Fruit fly (Drosophila melanogaster) whole organism, embryonic: ENCODE results near the gene MTF-1.
A peak's percentile ranks its signal among the peaks of the same experiment; 100 is the strongest.

ENCODE experiments used
- Ada2b ChIP-seq: fragments of 200-800 bp; sonication (Bioruptor generic); IDR thresholded peaks from 2 replicates; pipeline ENCODE4 v1.3.6; 2022; ENCODE audit warnings: missing biosample characterization, missing genetic modification characterization
- Antp ChIP-seq: fragments of 200-800 bp; sonication (Bioruptor generic); optimal IDR thresholded peaks from 3 replicates; lab custom pipeline; 2016; ENCODE audit warnings: missing biosample characterization, missing genetic modification characterization
- Atf6 ChIP-seq: fragments of 200-800 bp; sonication (Bioruptor generic); IDR thresholded peaks from 2 replicates; pipeline ENCODE4 v1.3.6; 2022; ENCODE audit warnings: missing biosample characterization, missing genetic modification characterization
- CG10431 ChIP-seq: fragments of 200-800 bp; sonication (Bioruptor generic); optimal IDR thresholded peaks from 3 replicates; lab custom pipeline; 2018; ENCODE audit warnings: missing biosample characterization, mild to moderate bottlenecking, missing genetic modification characterization
- CG11398 ChIP-seq: fragments of 200-800 bp; sonication (Bioruptor generic); optimal IDR thresholded peaks from 2 replicates; lab custom pipeline; 2016; ENCODE audit warnings: missing biosample characterization, missing genetic modification characterization
- CG11696 ChIP-seq: fragments of 200-800 bp; sonication (Bioruptor generic); IDR thresholded peaks from 2 replicates; pipeline ENCODE4 v1.3.6; 2022; ENCODE audit warnings: missing biosample characterization, missing genetic modification characterization
- CG12659 ChIP-seq: fragments of 200-800 bp; sonication (Bioruptor generic); optimal IDR thresholded peaks from 3 replicates; lab custom pipeline; 2017; ENCODE audit warnings: mild to moderate bottlenecking, missing biosample characterization, missing genetic modification reagents, missing genetic modification characterization
- CG13296 ChIP-seq: fragments of 200-800 bp; sonication (Bioruptor generic); optimal IDR thresholded peaks from 3 replicates; lab custom pipeline; 2018; ENCODE audit warnings: missing biosample characterization, mild to moderate bottlenecking, missing genetic modification characterization
- CG14667 ChIP-seq: fragments of 200-800 bp; sonication (Bioruptor generic); IDR thresholded peaks from 2 replicates; pipeline ENCODE4 v1.3.6; 2022; ENCODE audit warnings: missing biosample characterization, missing genetic modification characterization
- CG14965 ChIP-seq: fragments of 200-800 bp; sonication (Bioruptor generic); optimal IDR thresholded peaks from 2 replicates; lab custom pipeline; 2016; ENCODE audit warnings: missing biosample characterization, missing genetic modification characterization, borderline replicate concordance
- CG1602 ChIP-seq: fragments of 200-800 bp; sonication (Bioruptor generic); optimal IDR thresholded peaks from 3 replicates; lab custom pipeline; 2016; ENCODE audit warnings: missing biosample characterization, missing genetic modification characterization
- CG16779 ChIP-seq: fragments of 200-800 bp; sonication (Bioruptor generic); IDR thresholded peaks from 2 replicates; pipeline ENCODE4 v1.3.6; 2022; ENCODE audit warnings: missing biosample characterization, missing genetic modification characterization
- CG2202 ChIP-seq: fragments of 200-800 bp; sonication (Bioruptor generic); optimal IDR thresholded peaks from 2 replicates; lab custom pipeline; 2018; ENCODE audit warnings: missing biosample characterization, mild to moderate bottlenecking, missing genetic modification characterization
- CG2889 ChIP-seq: fragments of 200-800 bp; sonication (Bioruptor generic); IDR thresholded peaks from 3 replicates; pipeline ENCODE4 v1.3.6; 2022; ENCODE audit warnings: missing biosample characterization, missing genetic modification characterization
- CG3838 ChIP-seq: fragments of 200-800 bp; sonication (Bioruptor generic); optimal IDR thresholded peaks from 3 replicates; lab custom pipeline; 2016; ENCODE audit warnings: missing biosample characterization, missing genetic modification characterization
- CG4282 ChIP-seq: fragments of 200-800 bp; sonication (Bioruptor generic); optimal IDR thresholded peaks from 2 replicates; lab custom pipeline; 2016; ENCODE audit warnings: missing biosample characterization, missing genetic modification characterization
- CG4730 ChIP-seq: fragments of 200-800 bp; sonication (Bioruptor generic); IDR thresholded peaks from 2 replicates; pipeline ENCODE4 v1.3.6; 2022; ENCODE audit warnings: missing biosample characterization, missing genetic modification characterization
- CG4854 ChIP-seq: fragments of 200-800 bp; sonication (Bioruptor generic); optimal IDR thresholded peaks from 2 replicates; lab custom pipeline; 2016; ENCODE audit warnings: missing biosample characterization, missing genetic modification characterization, inconsistent platforms
- CG7556 ChIP-seq: fragments of 200-800 bp; sonication (Bioruptor generic); optimal IDR thresholded peaks from 2 replicates; lab custom pipeline; 2017; ENCODE audit warnings: missing biosample characterization, mild to moderate bottlenecking, missing genetic modification characterization
- CG7963 ChIP-seq: fragments of 200-800 bp; sonication (Bioruptor generic); IDR thresholded peaks from 3 replicates; pipeline ENCODE4 v1.3.6; 2022; ENCODE audit warnings: missing biosample characterization, missing genetic modification characterization; ENCODE audit not compliant: partially characterized antibody
- CG8089 ChIP-seq: fragments of 200-800 bp; sonication (Bioruptor generic); optimal IDR thresholded peaks from 3 replicates; lab custom pipeline; 2016; ENCODE audit warnings: missing biosample characterization, missing genetic modification characterization
- CG8281 ChIP-seq: fragments of 200-800 bp; sonication (Bioruptor generic); optimal IDR thresholded peaks from 2 replicates; lab custom pipeline; 2018; ENCODE audit warnings: missing biosample characterization, mild to moderate bottlenecking, missing genetic modification characterization, moderate library complexity
- CG8924 ChIP-seq: fragments of 200-800 bp; optimal IDR thresholded peaks from 3 replicates; lab custom pipeline; 2019; ENCODE audit warnings: missing biosample characterization, mild to moderate bottlenecking, missing genetic modification characterization, moderate library complexity
- CG9437 ChIP-seq: fragments of 200-800 bp; sonication (Bioruptor generic); optimal IDR thresholded peaks from 2 replicates; lab custom pipeline; 2018; ENCODE audit warnings: missing biosample characterization, mild to moderate bottlenecking, missing genetic modification characterization
- CG9817 ChIP-seq: fragments of 200-800 bp; sonication (Bioruptor generic); optimal IDR thresholded peaks from 2 replicates; lab custom pipeline; 2018; ENCODE audit warnings: missing biosample characterization, mild to moderate bottlenecking, missing genetic modification characterization, moderate library complexity
- Fer2 ChIP-seq: fragments of 200-800 bp; sonication (Bioruptor generic); optimal IDR thresholded peaks from 2 replicates; lab custom pipeline; 2018; ENCODE audit warnings: missing biosample characterization, mild to moderate bottlenecking, missing genetic modification characterization, moderate library complexity
- Fer3 ChIP-seq: fragments of 200-800 bp; sonication (Bioruptor generic); optimal IDR thresholded peaks from 2 replicates; lab custom pipeline; 2018; ENCODE audit warnings: missing biosample characterization, mild to moderate bottlenecking, missing genetic modification characterization, moderate library complexity
- Kr ChIP-seq: fragments of 200-800 bp; sonication (Bioruptor generic); optimal IDR thresholded peaks from 2 replicates; lab custom pipeline; 2017; ENCODE audit warnings: missing biosample characterization, mild to moderate bottlenecking, missing genetic modification characterization
- Optix ChIP-seq: fragments of 200-800 bp; sonication (Bioruptor generic); IDR thresholded peaks from 3 replicates; pipeline ENCODE4 v1.3.6; 2022; ENCODE audit warnings: missing biosample characterization, missing genetic modification characterization
- Sin3A ChIP-seq: fragments of >200 bp; optimal IDR thresholded peaks from 2 replicates; lab custom pipeline; 2018
- Sox100B ChIP-seq: fragments of 200-800 bp; sonication (Bioruptor generic); optimal IDR thresholded peaks from 3 replicates; lab custom pipeline; 2018; ENCODE audit warnings: missing biosample characterization, mild to moderate bottlenecking, missing genetic modification characterization
- az2 ChIP-seq: fragments of 200-800 bp; sonication (Bioruptor generic); optimal IDR thresholded peaks from 3 replicates; lab custom pipeline; 2016; ENCODE audit warnings: missing biosample characterization, missing genetic modification characterization
- chinmo ChIP-seq: fragments of 200-800 bp; sonication (Bioruptor generic); IDR thresholded peaks from 4 replicates; pipeline ENCODE4 v1.3.6; 2022; ENCODE audit warnings: missing biosample characterization, missing genetic modification characterization; ENCODE audit not compliant: partially characterized antibody
- ci ChIP-seq: fragments of 200-800 bp; sonication (Bioruptor generic); IDR thresholded peaks from 3 replicates; pipeline ENCODE4 v1.3.6; 2022; ENCODE audit warnings: missing biosample characterization, missing genetic modification characterization
- da ChIP-seq: fragments of 200-800 bp; sonication (Bioruptor generic); optimal IDR thresholded peaks from 2 replicates; lab custom pipeline; 2016; ENCODE audit warnings: missing biosample characterization, missing genetic modification characterization
- dimm ChIP-seq: fragments of 200-800 bp; sonication (Bioruptor generic); IDR thresholded peaks from 2 replicates; pipeline ENCODE4 v1.3.6; 2022; ENCODE audit warnings: missing biosample characterization, missing genetic modification characterization
- dpn ChIP-seq, 2 experiments: fragments of 200-800 bp; sonication (Bioruptor generic); optimal IDR thresholded peaks; 3 replicates each; lab custom pipeline; 2016; ENCODE audit warnings: missing biosample characterization in 2 of 2, missing genetic modification characterization in 2 of 2
- exex ChIP-seq: fragments of 200-800 bp; sonication (Bioruptor generic); optimal IDR thresholded peaks from 4 replicates; lab custom pipeline; 2018; ENCODE audit warnings: missing biosample characterization, mild to moderate bottlenecking, missing genetic modification characterization, moderate library complexity
- ham ChIP-seq: fragments of 200-800 bp; sonication (Bioruptor generic); IDR thresholded peaks from 2 replicates; pipeline ENCODE4 v1.3.6; 2022; ENCODE audit warnings: missing biosample characterization, missing genetic modification characterization
- hth ChIP-seq: fragments of >200 bp; optimal IDR thresholded peaks from 2 replicates; lab custom pipeline; 2017; ENCODE audit warnings: inconsistent platforms
- inv ChIP-seq: fragments of 200-800 bp; sonication (Bioruptor generic); IDR thresholded peaks from 2 replicates; pipeline ENCODE4 v1.3.6; 2022; ENCODE audit warnings: missing biosample characterization, missing genetic modification characterization; ENCODE audit not compliant: partially characterized antibody
- jigr1 ChIP-seq: fragments of 200-800 bp; sonication (Bioruptor generic); IDR thresholded peaks from 3 replicates; pipeline ENCODE4 v1.3.6; 2022; ENCODE audit warnings: missing biosample characterization, missing genetic modification characterization
- lab ChIP-seq: fragments of 200-800 bp; sonication (Bioruptor generic); optimal IDR thresholded peaks from 3 replicates; lab custom pipeline; 2017; ENCODE audit warnings: missing biosample characterization, missing genetic modification characterization, mild to moderate bottlenecking, moderate library complexity, missing genetic modification reagents
- pros ChIP-seq: fragments of 200-800 bp; sonication (Bioruptor generic); optimal IDR thresholded peaks from 3 replicates; lab custom pipeline; 2019; ENCODE audit warnings: missing biosample characterization, mild to moderate bottlenecking, missing genetic modification characterization, moderate library complexity
- psq ChIP-seq: fragments of 200-800 bp; sonication (Bioruptor generic); optimal IDR thresholded peaks from 2 replicates; lab custom pipeline; 2017; ENCODE audit warnings: missing biosample characterization, missing genetic modification characterization
- tll ChIP-seq, 2 experiments: fragments of 200-800 bp in 1 of 2; fragments of >200 bp in 1 of 2; sonication (Bioruptor generic) in 1 of 2; optimal IDR thresholded peaks; 2 replicates each; lab custom pipeline; 2017 to 2019; ENCODE audit warnings: missing biosample characterization in 2 of 2, missing genetic modification characterization in 2 of 2, mild to moderate bottlenecking in 1 of 2, moderate library complexity in 1 of 2
- unpg ChIP-seq: fragments of 200-800 bp; sonication (Bioruptor generic); optimal IDR thresholded peaks from 3 replicates; lab custom pipeline; 2018; ENCODE audit warnings: missing biosample characterization, mild to moderate bottlenecking, missing genetic modification characterization, moderate library complexity
- vfl ChIP-seq: fragments of 200-800 bp; sonication (Bioruptor generic); optimal IDR thresholded peaks from 2 replicates; lab custom pipeline; 2016; ENCODE audit warnings: missing biosample characterization, missing genetic modification characterization
- wdn ChIP-seq: fragments of 200-800 bp; sonication (Bioruptor generic); IDR thresholded peaks from 2 replicates; pipeline ENCODE4 v1.3.6; 2022; ENCODE audit warnings: missing biosample characterization, missing genetic modification characterization
- wor ChIP-seq: fragments of 200-800 bp; sonication (Bioruptor generic); IDR thresholded peaks from 2 replicates; pipeline ENCODE4 v1.3.6; 2022; ENCODE audit warnings: missing biosample characterization, missing genetic modification characterization

Gene MTF-1

DNA sequence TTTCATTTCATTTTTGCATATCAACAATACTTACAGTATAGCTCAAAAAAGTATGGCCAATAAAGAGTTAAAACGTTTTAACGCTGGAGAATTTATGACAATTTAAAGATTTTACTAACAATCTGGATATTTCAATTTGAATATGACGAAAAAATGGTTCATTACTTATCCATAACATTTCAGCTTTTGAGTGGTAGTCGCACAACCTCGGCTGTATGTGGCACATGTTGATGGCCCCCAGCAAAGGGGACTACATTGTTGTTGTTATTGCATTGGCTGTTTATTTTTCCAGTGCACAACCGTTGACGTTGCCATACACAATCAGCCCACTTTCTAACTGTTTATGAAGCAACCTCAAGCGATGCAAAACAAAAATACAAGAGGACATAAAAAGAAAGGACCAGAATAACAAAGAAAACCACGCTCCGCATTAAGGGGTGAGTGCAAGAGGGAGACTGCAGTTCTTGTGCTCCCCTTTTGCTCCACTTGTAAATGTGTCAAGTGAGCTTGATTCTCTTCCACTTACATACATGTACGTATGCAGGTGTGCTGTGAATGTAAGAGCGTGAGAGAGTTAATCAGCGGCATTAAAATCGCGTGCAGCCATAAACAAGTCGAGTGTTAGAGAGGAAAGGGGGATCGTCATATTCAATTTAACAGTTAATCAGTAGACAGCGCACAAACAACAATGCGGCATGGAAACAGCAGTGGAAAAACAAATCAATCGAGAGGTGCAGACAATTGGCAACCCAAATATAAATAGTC lies 9.9 kb upstream of the MTF-1 start (continued):
- peak; percentile 18; the same call in 1 of the 2 replicates for TF ChIP-seq CG14667 (GFP tag; lab: Robert Waterston, UW)
- TF ChIP-seq CG4854 (GFP tag; lab: Kevin White, UChicago), result no peak
- TF ChIP-seq CG8281, result no peak
- TF ChIP-seq Sox100B, result peak; percentile 50
- no peak for TF ChIP-seq CG3838 (GFP tag; lab: Kevin White, UChicago)
- TF ChIP-seq CG1602 (GFP tag; lab: Kevin White, UChicago), result no peak
- no peak for TF ChIP-seq CG4282 (GFP tag; lab: Kevin White, UChicago)
- TF ChIP-seq CG14965 (GFP tag; lab: Kevin White, UChicago), result no peak
- peak; percentile 40 for TF ChIP-seq CG8924 (tag; lab: Kevin White, UChicago)
- TF ChIP-seq wdn (GFP tag; lab: Robert Waterston, UW), result no peak; the same call in 1 of the 2 replicates
- no peak for TF ChIP-seq chinmo (GFP tag; lab: Robert Waterston, UW)
- TF ChIP-seq vfl (GFP tag; lab: Kevin White, UChicago), result no peak
- peak; percentile 19 for TF ChIP-seq az2 (GFP tag; lab: Kevin White, UChicago)
- TF ChIP-seq Atf6 (GFP tag; lab: Robert Waterston, UW), result peak; percentile 69
- no peak for TF ChIP-seq psq (GFP tag; lab: Kevin White, UChicago)
- peak; percentile 38; the same call in 1 of the 2 replicates for TF ChIP-seq wor (GFP tag; lab: Robert Waterston, UW)
- TF ChIP-seq jigr1 (GFP tag; lab: Robert Waterston, UW), result no peak
- no peak for TF ChIP-seq tll (GFP tag; optimal IDR thresholded peaks at IDR 0.05; lab: Kevin White, UChicago)
- peak; percentile 84 for TF ChIP-seq ci (GFP tag; lab: Robert Waterston, UW)
- TF ChIP-seq Fer2 (tag; lab: Kevin White, UChicago), result no peak
- TF ChIP-seq CG9817, result peak; percentile 15
- no peak for TF ChIP-seq CG7963 (GFP tag; lab: Robert Waterston, UW)
- TF ChIP-seq ham (GFP tag; lab: Robert Waterston, UW), result no peak
- TF ChIP-seq Kr (GFP tag; lab: Kevin White, UChicago), result no peak
- TF ChIP-seq Fer3 (tag; lab: Kevin White, UChicago), result peak; percentile 29
- TF ChIP-seq CG9437, result peak; percentile 24
- no peak for TF ChIP-seq dimm (GFP tag; lab: Robert Waterston, UW)
- TF ChIP-seq dpn (GFP tag; optimal IDR thresholded peaks at IDR 0.05; lab: Kevin White, UChicago), result peak in 1 of 2 experiments; percentile 47
- TF ChIP-seq CG7556 (GFP tag; lab: Kevin White, UChicago), result peak; percentile 62
- TF ChIP-seq lab (GFP tag; lab: Kevin White, UChicago), result peak; percentile 68
- no peak for TF ChIP-seq CG10431 (GFP tag; lab: Kevin White, UChicago)
- peak; percentile 26 for TF ChIP-seq CG13296
- no peak for TF ChIP-seq exex (tag; lab: Kevin White, UChicago)
- no peak for TF ChIP-seq CG2889 (GFP tag; lab: Robert Waterston, UW)
- peak; percentile 85 for TF ChIP-seq CG11696 (GFP tag; lab: Robert Waterston, UW)
- no peak for TF ChIP-seq CG4730 (GFP tag; lab: Robert Waterston, UW)
- TF ChIP-seq CG11398 (GFP tag; lab: Kevin White, UChicago), result peak; percentile 2
- TF ChIP-seq Sin3A (lab: Kevin White, UChicago), result no peak
- no peak for TF ChIP-seq CG16779 (GFP tag; lab: Robert Waterston, UW)
- TF ChIP-seq Optix (GFP tag; lab: Robert Waterston, UW), result no peak
- no peak for TF ChIP-seq da (GFP tag; lab: Kevin White, UChicago)
- TF ChIP-seq Antp (GFP tag; lab: Kevin White, UChicago), result no peak
- TF ChIP-seq CG12659 (GFP tag; lab: Kevin White, UChicago), result peak; percentile 22
- TF ChIP-seq Ada2b (GFP tag; lab: Robert Waterston, UW), result peak; percentile 55
- TF ChIP-seq hth, result no peak
- TF ChIP-seq pros (GFP tag; lab: Kevin White, UChicago), result no peak
- no peak for TF ChIP-seq CG2202
- TF ChIP-seq CG8089, result no peak
- TF ChIP-seq unpg, result peak; percentile 62
- no peak for TF ChIP-seq inv
